Worm (Caenorhabditis elegans) whole organism, young adult: ENCODE data around the gene mrpl-40.

ENCODE experiments used
- F57A8.1 ChIP-seq: fragments of 200-800 bp; sonication (Bioruptor generic); optimal IDR thresholded peaks from 2 replicates; lab custom pipeline; 2018; ENCODE audit warnings: mild to moderate bottlenecking, missing genetic modification characterization, moderate library complexity, missing compliant biosample characterization
- Y79H2A.3 ChIP-seq: fragments of 200-800 bp; sonication (Bioruptor generic); conservative IDR thresholded peaks from 2 replicates; pipeline ENCODE4 v1.3.6; 2022; ENCODE audit warnings: missing genetic modification reagents, missing genetic modification characterization, missing compliant biosample characterization
- ceh-100 ChIP-seq: fragments of 200-800 bp; sonication (Bioruptor generic); IDR thresholded peaks from 2 replicates; pipeline ENCODE4 v1.3.6; 2022; ENCODE audit warnings: missing genetic modification reagents, missing genetic modification characterization, missing compliant biosample characterization
- nfya-1 ChIP-seq: sonication (generic microtip); optimal IDR thresholded peaks from 2 replicates; lab custom pipeline; 2017; ENCODE audit warnings: antibody characterized with exemption, missing compliant biosample characterization, missing genetic modification characterization, borderline replicate concordance; ENCODE audit not compliant: insufficient read depth
- unc-62 ChIP-seq: fragments of 150-350 bp; optimal IDR thresholded peaks from 2 replicates; lab custom pipeline; 2014; ENCODE audit warnings: missing biosample characterization, missing genetic modification reagents, missing genetic modification characterization
- ztf-26 ChIP-seq: sonication (generic microtip); optimal IDR thresholded peaks from 2 replicates; lab custom pipeline; 2017; ENCODE audit warnings: missing genetic modification characterization, missing compliant biosample characterization
- ztf-6 ChIP-seq: fragments of 200-800 bp; sonication (Bioruptor generic); IDR thresholded peaks from 2 replicates; pipeline ENCODE4 v1.3.6; 2022; ENCODE audit warnings: missing genetic modification reagents, missing genetic modification characterization, missing compliant biosample characterization

DNA sequence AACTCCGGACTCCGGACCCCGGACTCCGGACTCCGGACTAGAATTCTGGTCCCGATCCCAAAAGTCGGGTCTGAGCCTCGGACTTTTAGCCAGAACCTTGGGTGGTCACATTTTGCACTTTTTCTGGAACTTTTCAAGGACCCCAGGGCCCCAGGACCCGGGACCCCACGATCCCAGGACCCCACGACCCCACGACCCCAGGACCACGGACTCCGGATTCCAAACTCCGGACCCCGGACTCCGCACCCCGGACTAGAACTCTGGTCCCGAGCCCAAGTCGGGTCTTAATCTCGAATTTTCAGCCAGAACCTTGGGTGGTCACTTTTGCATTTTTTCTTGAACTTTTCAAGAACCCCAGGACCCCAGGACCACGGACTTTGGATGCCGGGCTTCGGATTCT is 44.6 kb upstream of the mrpl-40 start:
- no peak for TF ChIP-seq ztf-6 (GFP tag; lab: Robert Waterston, UW)
- no peak for TF ChIP-seq F57A8.1 (GFP tag; lab: Kevin White, UChicago)
- no peak for TF ChIP-seq unc-62 (GFP tag; lab: Kevin White, UChicago)
- no peak for TF ChIP-seq nfya-1 (tag; lab: Kevin White, UChicago)
- TF ChIP-seq ceh-100 (GFP tag; lab: Robert Waterston, UW), result no peak
- no peak for TF ChIP-seq Y79H2A.3 (GFP tag; lab: Robert Waterston, UW)
- TF ChIP-seq ztf-26 (tag; lab: Kevin White, UChicago), result no peak
